Worm (Caenorhabditis elegans) whole organism, L1 larva: ENCODE data around the gene bicd-1.
A peak's percentile ranks its signal among the peaks of the same experiment; 100 is the strongest.

Experiments
- C16A3.4 ChIP-seq: fragments of 150-350 bp; optimal IDR thresholded peaks from 2 replicates; lab custom pipeline; 2014; ENCODE audit warnings: missing biosample characterization, missing genetic modification characterization
- F16B12.6 ChIP-seq: fragments of 150-350 bp; optimal IDR thresholded peaks from 2 replicates; lab custom pipeline; 2014; ENCODE audit warnings: missing biosample characterization, missing genetic modification characterization
- Y116A8C.19 ChIP-seq: sonication (generic microtip); optimal IDR thresholded peaks from 2 replicates; lab custom pipeline; 2016; ENCODE audit warnings: missing compliant biosample characterization, missing genetic modification characterization, borderline replicate concordance
- aha-1 ChIP-seq: fragments of 150-350 bp; optimal IDR thresholded peaks from 2 replicates; lab custom pipeline; 2014; ENCODE audit warnings: missing biosample characterization, missing genetic modification characterization
- aly-2 ChIP-seq: fragments of 150-350 bp; optimal IDR thresholded peaks from 2 replicates; lab custom pipeline; 2014; ENCODE audit warnings: missing biosample characterization, missing genetic modification characterization
- ces-1 ChIP-seq: fragments of 150-350 bp; optimal IDR thresholded peaks from 2 replicates; lab custom pipeline; 2014; ENCODE audit warnings: missing biosample characterization, missing genetic modification reagents, missing genetic modification characterization
- dsc-1 ChIP-seq: sonication (generic microtip); optimal IDR thresholded peaks from 2 replicates; lab custom pipeline; 2016; ENCODE audit warnings: mild to moderate bottlenecking, missing genetic modification characterization, missing compliant biosample characterization
- efl-1 ChIP-seq, 4 experiments: fragments of 150-350 bp; optimal IDR thresholded peaks in 3 of 4; peaks in 1 of 4; 1 replicate in 1 of 4; 2 replicates in 3 of 4; lab custom pipeline; 2014; ENCODE audit warnings: missing biosample characterization in 2 of 4, missing genetic modification characterization in 2 of 4, missing genetic modification reagents in 2 of 4
- egl-13 ChIP-seq: sonication (generic microtip); optimal IDR thresholded peaks from 2 replicates; lab custom pipeline; 2016; ENCODE audit warnings: missing genotype, missing genetic modification reagents, missing genetic modification characterization, missing compliant biosample characterization
- elt-2 ChIP-seq: sonication (generic microtip); optimal IDR thresholded peaks from 2 replicates; lab custom pipeline; 2016; ENCODE audit warnings: missing genetic modification characterization, mild to moderate bottlenecking, inconsistent platforms, missing compliant biosample characterization, missing genetic modification reagents
- fkh-10 ChIP-seq: sonication (generic microtip); optimal IDR thresholded peaks from 2 replicates; lab custom pipeline; 2017; ENCODE audit warnings: missing biosample characterization, missing genetic modification reagents, missing genetic modification characterization
- grh-1 ChIP-seq: fragments of 200-800 bp; sonication (Bioruptor generic); IDR thresholded peaks from 2 replicates; pipeline ENCODE4 v1.3.6; 2022; ENCODE audit warnings: missing genetic modification reagents, missing genetic modification characterization, missing compliant biosample characterization
- hlh-17 ChIP-seq: fragments of 200-800 bp; sonication (Bioruptor generic); optimal IDR thresholded peaks from 2 replicates; lab custom pipeline; 2018; ENCODE audit warnings: missing genetic modification characterization, mild to moderate bottlenecking, missing compliant biosample characterization, moderate library complexity, borderline replicate concordance
- hpl-2 ChIP-seq: fragments of 150-350 bp; optimal IDR thresholded peaks from 2 replicates; lab custom pipeline; 2014; ENCODE audit warnings: missing biosample characterization, missing genetic modification reagents, missing genetic modification characterization
- isw-1 ChIP-seq: fragments of 200-800 bp; sonication (Bioruptor generic); IDR thresholded peaks from 2 replicates; pipeline ENCODE4 v1.3.6; 2022; ENCODE audit warnings: missing genetic modification characterization, missing compliant biosample characterization
- jun-1 ChIP-seq: fragments of 150-350 bp; optimal IDR thresholded peaks from 2 replicates; lab custom pipeline; 2014; ENCODE audit warnings: missing biosample characterization, missing genetic modification reagents, missing genetic modification characterization
- lin-13 ChIP-seq: fragments of 150-350 bp; optimal IDR thresholded peaks from 2 replicates; lab custom pipeline; 2014; ENCODE audit warnings: missing biosample characterization, missing genetic modification reagents, missing genetic modification characterization
- lin-15B ChIP-seq: fragments of 150-350 bp; sonication (generic microtip); optimal IDR thresholded peaks from 3 replicates; lab custom pipeline; 2014; ENCODE audit warnings: missing biosample characterization, missing genetic modification characterization
- lin-35 ChIP-seq, 2 experiments: fragments of 150-350 bp; optimal IDR thresholded peaks; 2 replicates each; lab custom pipeline; 2014; ENCODE audit warnings: missing biosample characterization in 2 of 2, missing genetic modification characterization in 2 of 2, missing genetic modification reagents in 2 of 2
- lin-39 ChIP-seq: fragments of 150-350 bp; optimal IDR thresholded peaks from 2 replicates; lab custom pipeline; 2014; ENCODE audit warnings: missing biosample characterization, missing genetic modification reagents, missing genetic modification characterization
- lir-3 ChIP-seq: sonication (generic microtip); optimal IDR thresholded peaks from 2 replicates; lab custom pipeline; 2016; ENCODE audit warnings: mild to moderate bottlenecking, missing genetic modification characterization, moderate library complexity, missing compliant biosample characterization; ENCODE audit not compliant: poor library complexity
- mab-9 ChIP-seq: fragments of 200-800 bp; sonication (Bioruptor generic); IDR thresholded peaks from 2 replicates; pipeline ENCODE4 v1.3.6; 2022; ENCODE audit warnings: missing genetic modification reagents, missing genetic modification characterization, missing compliant biosample characterization
- mef-2 ChIP-seq: fragments of 150-350 bp; optimal IDR thresholded peaks from 2 replicates; lab custom pipeline; 2014; ENCODE audit warnings: missing biosample characterization, missing genetic modification characterization
- mep-1 ChIP-seq: fragments of 150-350 bp; optimal IDR thresholded peaks from 2 replicates; lab custom pipeline; 2014; ENCODE audit warnings: missing biosample characterization, missing genetic modification characterization
- nhr-11 ChIP-seq: fragments of 150-350 bp; optimal IDR thresholded peaks from 2 replicates; lab custom pipeline; 2014; ENCODE audit warnings: missing biosample characterization, missing genetic modification characterization
- nhr-12 ChIP-seq: sonication (generic microtip); optimal IDR thresholded peaks from 2 replicates; lab custom pipeline; 2017; ENCODE audit warnings: missing biosample characterization, missing genetic modification characterization
- nhr-19 ChIP-seq: fragments of 200-800 bp; sonication (Bioruptor generic); conservative IDR thresholded peaks from 2 replicates; pipeline ENCODE4 v1.3.6; 2022; ENCODE audit warnings: missing genetic modification characterization, missing compliant biosample characterization
- nhr-28 ChIP-seq: fragments of 150-350 bp; optimal IDR thresholded peaks from 2 replicates; lab custom pipeline; 2014; ENCODE audit warnings: missing biosample characterization, missing genetic modification characterization
- nhr-71 ChIP-seq: sonication (generic microtip); optimal IDR thresholded peaks from 2 replicates; lab custom pipeline; 2016; ENCODE audit warnings: mild to moderate bottlenecking, missing genetic modification characterization, moderate library complexity, missing compliant biosample characterization
- nhr-76 ChIP-seq: sonication (generic microtip); optimal IDR thresholded peaks from 2 replicates; lab custom pipeline; 2017; ENCODE audit warnings: missing biosample characterization, missing genetic modification characterization
- nhr-77 ChIP-seq: fragments of 150-350 bp; optimal IDR thresholded peaks from 2 replicates; lab custom pipeline; 2014; ENCODE audit warnings: missing biosample characterization, missing genetic modification characterization
- nhr-85 ChIP-seq: sonication (generic microtip); peaks from one replicate; lab custom pipeline; 2016; ENCODE audit warnings: missing genetic modification characterization, inconsistent platforms, missing compliant biosample characterization
- nhr-90 ChIP-seq: sonication (generic microtip); optimal IDR thresholded peaks from 2 replicates; lab custom pipeline; 2016; ENCODE audit warnings: mild to moderate bottlenecking, missing genetic modification characterization, missing compliant biosample characterization; ENCODE audit not compliant: poor library complexity
- pag-3 ChIP-seq: sonication (generic microtip); optimal IDR thresholded peaks from 2 replicates; lab custom pipeline; 2017; ENCODE audit warnings: missing genetic modification characterization, mild to moderate bottlenecking, missing compliant biosample characterization, antibody characterized with exemption, borderline replicate concordance; ENCODE audit not compliant: insufficient read depth
- rnt-1 ChIP-seq: sonication (generic microtip); optimal IDR thresholded peaks from 2 replicates; lab custom pipeline; 2016; ENCODE audit warnings: mild to moderate bottlenecking, missing genetic modification characterization, moderate library complexity, missing compliant biosample characterization
- skn-1 ChIP-seq: fragments of 150-350 bp; optimal IDR thresholded peaks from 2 replicates; lab custom pipeline; 2014; ENCODE audit warnings: missing biosample characterization, missing genetic modification characterization
- sox-4 ChIP-seq: sonication (generic microtip); optimal IDR thresholded peaks from 2 replicates; lab custom pipeline; 2016; ENCODE audit warnings: missing genetic modification characterization, missing compliant biosample characterization
- sptf-1 ChIP-seq: fragments of 150-350 bp; optimal IDR thresholded peaks from 2 replicates; lab custom pipeline; 2014; ENCODE audit warnings: missing biosample characterization, missing genetic modification characterization
- sup-37 ChIP-seq: fragments of 200-800 bp; sonication (Bioruptor generic); optimal IDR thresholded peaks from 2 replicates; lab custom pipeline; 2018; ENCODE audit warnings: mild to moderate bottlenecking, missing genetic modification characterization, missing compliant biosample characterization
- swsn-7 ChIP-seq: sonication (generic microtip); optimal IDR thresholded peaks from 2 replicates; lab custom pipeline; 2016; ENCODE audit warnings: missing genetic modification characterization, missing compliant biosample characterization
- tbx-2 ChIP-seq: sonication (generic microtip); optimal IDR thresholded peaks from 2 replicates; lab custom pipeline; 2016; ENCODE audit warnings: missing genetic modification characterization, missing compliant biosample characterization
- tlp-1 ChIP-seq: fragments of 150-350 bp; optimal IDR thresholded peaks from 2 replicates; lab custom pipeline; 2014; ENCODE audit warnings: missing biosample characterization, missing genetic modification characterization
- unc-130 ChIP-seq: fragments of 150-350 bp; optimal IDR thresholded peaks from 2 replicates; lab custom pipeline; 2017; ENCODE audit warnings: missing biosample characterization, missing genetic modification characterization, inconsistent platforms
- unc-30 ChIP-seq: sonication (generic microtip); optimal IDR thresholded peaks from 2 replicates; lab custom pipeline; 2017; ENCODE audit warnings: missing biosample characterization, missing genetic modification characterization
- unc-62 ChIP-seq: fragments of 150-350 bp; optimal IDR thresholded peaks from 2 replicates; lab custom pipeline; 2014; ENCODE audit warnings: missing biosample characterization, missing genetic modification reagents, missing genetic modification characterization
- unc-86 ChIP-seq: sonication (generic microtip); optimal IDR thresholded peaks from 2 replicates; lab custom pipeline; 2016; ENCODE audit warnings: missing genetic modification characterization, missing compliant biosample characterization
- xbp-1 ChIP-seq: sonication (generic microtip); optimal IDR thresholded peaks from 2 replicates; lab custom pipeline; 2016; ENCODE audit warnings: missing genetic modification characterization, missing compliant biosample characterization
- zag-1 ChIP-seq: fragments of 150-350 bp; optimal IDR thresholded peaks from 2 replicates; lab custom pipeline; 2014; ENCODE audit warnings: missing biosample characterization, missing genetic modification characterization
- zip-4 ChIP-seq: fragments of 200-800 bp; sonication (Bioruptor generic); optimal IDR thresholded peaks from 2 replicates; lab custom pipeline; 2018; ENCODE audit warnings: mild to moderate bottlenecking, missing genetic modification characterization, moderate library complexity, missing compliant biosample characterization
- ztf-4 ChIP-seq: fragments of 150-350 bp; optimal IDR thresholded peaks from 2 replicates; lab custom pipeline; 2014; ENCODE audit warnings: missing biosample characterization, missing genetic modification characterization

The bicd-1 gene

DNA sequence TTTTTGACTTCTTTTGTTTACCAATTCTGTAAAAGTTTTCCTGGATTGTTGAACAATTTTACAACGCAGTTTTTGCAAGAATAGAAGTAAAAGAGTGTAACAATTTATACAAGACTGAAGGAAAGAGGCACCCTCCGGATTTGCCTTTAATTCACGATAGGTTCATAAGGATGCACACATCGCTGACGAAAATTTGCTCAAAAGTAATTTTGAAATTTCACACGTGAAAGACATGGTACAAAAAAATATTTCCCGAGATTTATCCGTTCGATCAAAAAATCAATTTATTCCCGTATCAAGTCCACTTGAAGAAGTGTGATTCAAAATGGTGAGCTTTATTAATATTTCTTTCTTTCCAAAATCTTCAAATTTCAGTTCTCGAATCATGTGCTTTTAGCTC, 5.8 kb upstream of the bicd-1 start, which contains the start of gene C43G2.3:
C43G2.3 (plus strand) TSS at position 301 of the 400 bp plus-strand sequence.
- no peak for TF ChIP-seq zip-4 (GFP tag; lab: Kevin White, UChicago)
- TF ChIP-seq lin-35 (GFP tag; optimal IDR thresholded peaks at IDR 0.05; lab: Kevin White, UChicago): no peak
- no peak for TF ChIP-seq sup-37 (GFP tag; lab: Kevin White, UChicago)
- no peak for TF ChIP-seq tbx-2
- TF ChIP-seq ztf-4 (tag; lab: Kevin White, UChicago): no peak
- TF ChIP-seq dsc-1 (tag; lab: Kevin White, UChicago): no peak
- no peak for TF ChIP-seq unc-62 (GFP tag; lab: Kevin White, UChicago)
- TF ChIP-seq nhr-19 (GFP tag; lab: Robert Waterston, UW): no peak
- TF ChIP-seq hlh-17 (GFP tag; lab: Kevin White, UChicago): no peak
- TF ChIP-seq swsn-7 (tag; lab: Kevin White, UChicago): no peak
- no peak for TF ChIP-seq lin-39 (tag; lab: Kevin White, UChicago)

DNA sequence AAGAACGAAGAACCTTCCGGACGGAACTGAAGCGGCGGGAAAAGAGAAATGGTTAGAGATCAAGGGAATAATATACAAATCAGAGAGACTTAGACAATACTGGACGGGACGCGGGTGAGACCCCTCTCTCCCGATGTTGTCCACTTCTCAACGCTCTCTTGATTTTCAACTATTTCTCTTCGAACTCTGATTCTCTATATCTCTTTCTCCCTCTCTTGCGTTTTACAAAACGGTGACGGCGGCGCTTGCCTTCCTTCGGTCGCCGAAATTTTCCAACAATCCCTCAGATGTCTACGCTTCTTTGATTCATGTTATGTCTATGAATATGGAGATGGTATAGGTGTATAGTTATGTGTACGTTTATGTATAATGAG, 4.6 kb upstream of the bicd-1 start:
- TF ChIP-seq nhr-77: peak; percentile 8
- no peak for TF ChIP-seq pag-3 (tag; lab: Kevin White, UChicago)
- TF ChIP-seq skn-1 (tag; lab: Kevin White, UChicago): no peak
- TF ChIP-seq fkh-10 (GFP tag; lab: Kevin White, UChicago): no peak
- TF ChIP-seq F16B12.6 (tag; lab: Kevin White, UChicago): no peak
- no peak for TF ChIP-seq aha-1 (tag; lab: Kevin White, UChicago)
- peak; percentile 46 to 65 for TF ChIP-seq lin-35 (GFP tag; optimal IDR thresholded peaks at IDR 0.05; lab: Kevin White, UChicago)
- TF ChIP-seq nhr-12 (tag; lab: Kevin White, UChicago): no peak
- TF ChIP-seq rnt-1 (tag; lab: Kevin White, UChicago): peak; percentile 59
- TF ChIP-seq sox-4: no peak
- no peak for TF ChIP-seq Y116A8C.19 (tag; lab: Kevin White, UChicago)
- no peak for TF ChIP-seq hpl-2
- TF ChIP-seq unc-130: no peak
- no peak for TF ChIP-seq zip-4 (GFP tag; lab: Kevin White, UChicago)
- no peak for TF ChIP-seq tlp-1 (tag; lab: Kevin White, UChicago)
- TF ChIP-seq isw-1 (GFP tag; lab: Robert Waterston, UW): no peak
- TF ChIP-seq egl-13 (tag; lab: Kevin White, UChicago): no peak
- TF ChIP-seq unc-30: no peak
- TF ChIP-seq grh-1 (GFP tag; lab: Robert Waterston, UW): no peak
- TF ChIP-seq nhr-11 (tag; lab: Kevin White, UChicago): no peak
- TF ChIP-seq nhr-90: peak; percentile 65
- peak; percentile 61 to 67 for TF ChIP-seq efl-1 (optimal IDR thresholded peaks at IDR 0.05; lab: Kevin White, UChicago)
- TF ChIP-seq efl-1 (GFP tag; optimal IDR thresholded peaks at IDR 0.05 in 1 of 2; lab: Kevin White, UChicago): peak; percentile 0 to 87
- TF ChIP-seq lir-3: peak; percentile 4
- peak; percentile 46 for TF ChIP-seq xbp-1
- no peak for TF ChIP-seq zag-1
- no peak for TF ChIP-seq unc-62 (GFP tag; lab: Kevin White, UChicago)
- peak; percentile 76 for TF ChIP-seq mep-1
- no peak for TF ChIP-seq mef-2 (tag; lab: Kevin White, UChicago)
- peak; percentile 77 for TF ChIP-seq nhr-71 (tag; lab: Kevin White, UChicago)
- no peak for TF ChIP-seq unc-86 (tag; lab: Kevin White, UChicago)
- TF ChIP-seq lin-13: peak; percentile 35
- no peak for TF ChIP-seq ces-1 (GFP tag; lab: Kevin White, UChicago)
- peak; percentile 92 for TF ChIP-seq nhr-85 (tag; lab: Kevin White, UChicago)
- TF ChIP-seq mab-9: no peak
- peak; percentile 3 for TF ChIP-seq dsc-1 (tag; lab: Kevin White, UChicago)
- TF ChIP-seq C16A3.4 (tag; lab: Kevin White, UChicago): peak; percentile 49
- TF ChIP-seq nhr-76: no peak
- TF ChIP-seq lin-15B (tag; lab: Kevin White, UChicago): no peak
- no peak for TF ChIP-seq sptf-1 (tag; lab: Kevin White, UChicago)
- TF ChIP-seq sup-37 (GFP tag; lab: Kevin White, UChicago): no peak
- no peak for TF ChIP-seq elt-2 (tag; lab: Kevin White, UChicago)
- peak; percentile 22 for TF ChIP-seq tbx-2
- no peak for TF ChIP-seq nhr-28 (tag; lab: Kevin White, UChicago)
- no peak for TF ChIP-seq jun-1
- TF ChIP-seq aly-2 (tag; lab: Kevin White, UChicago): no peak
- no peak for TF ChIP-seq hlh-17 (GFP tag; lab: Kevin White, UChicago)
